Worm (Caenorhabditis elegans): Measurements from ENCODE around the gene rps-29.

Gene rps-29

ce11 chrIII:794000-794399 is at the start of gene rps-29:
Gene rps-29 (plus strand): TSS chrIII:794300.
- TF ChIP-seq M03D4.4 (tag; optimal IDR thresholded peaks at IDR 0.05) (no peak), unc-62 (GFP tag; optimal IDR thresholded peaks at IDR 0.05) (no peak), flh-1 (GFP tag; optimal IDR thresholded peaks at IDR 0.05) (no peak), ceh-43 (GFP tag; optimal IDR thresholded peaks at IDR 0.05) (no peak), ces-1 (GFP tag; optimal IDR thresholded peaks at IDR 0.05) (no peak), zip-8 (tag; optimal IDR thresholded peaks at IDR 0.05) (no peak), nhr-237 (tag; optimal IDR thresholded peaks at IDR 0.05) (no peak), lin-32 (GFP tag; optimal IDR thresholded peaks at IDR 0.05) (no peak), bed-3 (GFP tag; optimal IDR thresholded peaks at IDR 0.05) (no peak), ceh-39 (tag; optimal IDR thresholded peaks at IDR 0.05) (no peak), mls-2 (tag; optimal IDR thresholded peaks at IDR 0.05) (no peak), mep-1 (tag; optimal IDR thresholded peaks at IDR 0.05) (no peak), nhr-76 (tag; optimal IDR thresholded peaks at IDR 0.05) (no peak), ceh-83 (GFP tag; optimal IDR thresholded peaks at IDR 0.05) (no peak)

- TF ChIP-seq nhr-12 (tag; optimal IDR thresholded peaks at IDR 0.05), result no peak
- TF ChIP-seq blmp-1 (tag; optimal IDR thresholded peaks at IDR 0.05), result peak; percentile 41
These were observed 49.6 kb upstream of the rps-29 start for ce11 chrIII:744459-744858.

ce11 chrIII:748782-749181 is 45.3 kb upstream of the rps-29 start:
- TF ChIP-seq sptf-1 (tag; optimal IDR thresholded peaks at IDR 0.05) (no peak), flh-1 (GFP tag; optimal IDR thresholded peaks at IDR 0.05) (no peak), ceh-43 (GFP tag; optimal IDR thresholded peaks at IDR 0.05) (no peak), nhr-237 (tag; optimal IDR thresholded peaks at IDR 0.05) (no peak), cnd-1 (tag; optimal IDR thresholded peaks at IDR 0.05) (no peak), unc-120 (tag; optimal IDR thresholded peaks at IDR 0.05; ENCODE audit: poor library complexity, severe bottlenecking) (no peak), mls-2 (tag; optimal IDR thresholded peaks at IDR 0.05) (no peak), lin-13 (tag; optimal IDR thresholded peaks at IDR 0.05) (no peak), lsy-2 (tag; optimal IDR thresholded peaks at IDR 0.05) (no peak), nhr-2 (tag; optimal IDR thresholded peaks at IDR 0.05) (no peak), nhr-76 (tag; optimal IDR thresholded peaks at IDR 0.05) (no peak), lin-32 (GFP tag; optimal IDR thresholded peaks at IDR 0.05) (no peak), mab-5 (tag; optimal IDR thresholded peaks at IDR 0.05) (no peak), pha-4 (tag; optimal IDR thresholded peaks at IDR 0.05) (no peak)

DNA sequence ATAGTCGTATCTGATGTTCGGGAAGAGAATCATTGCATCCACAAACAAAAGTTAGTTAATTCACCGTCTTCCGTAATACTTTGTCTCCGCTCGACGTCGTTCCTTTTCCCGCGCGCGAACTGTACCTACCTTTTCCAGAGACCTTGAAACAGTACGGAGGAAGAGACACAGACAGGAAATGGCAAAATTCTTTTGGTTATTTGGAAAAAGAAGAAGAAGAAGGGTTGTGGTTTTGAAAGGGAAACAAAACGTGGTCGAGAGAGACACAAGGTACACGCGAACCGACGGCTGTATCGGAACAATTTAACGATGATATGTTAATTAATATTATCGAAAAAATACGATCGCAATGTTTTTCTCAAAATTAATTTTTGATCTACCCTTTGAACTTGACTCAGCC is 44.1 kb upstream of the rps-29 start:
- TF ChIP-seq nhr-2 (tag; optimal IDR thresholded peaks at IDR 0.05) (no peak), nhr-76 (tag; optimal IDR thresholded peaks at IDR 0.05) (no peak), hlh-1 (tag; optimal IDR thresholded peaks at IDR 0.05) (no peak), drap-1 (GFP tag; optimal IDR thresholded peaks at IDR 0.05) (no peak), unc-62 (GFP tag; optimal IDR thresholded peaks at IDR 0.05) (no peak)

DNA sequence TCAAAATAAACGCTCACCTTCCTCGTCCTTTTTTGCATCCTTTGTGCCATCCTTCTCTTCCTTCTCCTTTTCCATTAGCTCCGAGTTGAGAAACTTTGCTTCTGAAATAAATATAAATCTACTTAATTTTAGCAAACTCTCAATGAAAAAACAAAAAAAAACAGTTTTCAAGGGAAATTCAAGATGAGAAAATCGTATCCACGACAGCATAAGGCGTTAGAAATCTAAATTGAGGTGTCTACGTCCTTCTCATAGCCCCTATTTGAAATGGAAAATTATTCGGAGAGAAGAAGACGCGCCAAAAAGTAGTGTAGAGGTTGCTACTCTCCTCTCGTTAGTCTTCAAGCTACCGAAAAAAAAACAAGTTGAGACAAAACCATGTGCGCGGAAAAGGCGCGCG is 41.8 kb upstream of the rps-29 start, which contains the start of gene pat-12:
TSS of gene pat-12 (minus strand) at position 101 of the 400 bp plus-strand sequence.
- TF ChIP-seq pha-4 (tag; optimal IDR thresholded peaks at IDR 0.05) (no peak), zip-8 (tag; optimal IDR thresholded peaks at IDR 0.05) (no peak), nhr-28 (tag; optimal IDR thresholded peaks at IDR 0.05) (no peak), unc-62 (GFP tag; optimal IDR thresholded peaks at IDR 0.05) (no peak), mls-2 (tag; optimal IDR thresholded peaks at IDR 0.05) (no peak), elt-1 (tag; optimal IDR thresholded peaks at IDR 0.05; ENCODE audit: borderline replicate concordance, insufficient read depth) (no peak), ztf-11 (tag; optimal IDR thresholded peaks at IDR 0.05) (no peak), nhr-2 (tag; optimal IDR thresholded peaks at IDR 0.05) (no peak), nhr-12 (tag; optimal IDR thresholded peaks at IDR 0.05) (no peak), ceh-43 (GFP tag; optimal IDR thresholded peaks at IDR 0.05) (no peak), mab-5 (tag; optimal IDR thresholded peaks at IDR 0.05) (no peak), M03D4.4 (tag; optimal IDR thresholded peaks at IDR 0.05) (no peak), cnd-1 (tag; optimal IDR thresholded peaks at IDR 0.05) (no peak), mep-1 (tag; optimal IDR thresholded peaks at IDR 0.05) (no peak), ham-2 (GFP tag; optimal IDR thresholded peaks at IDR 0.05) (no peak), unc-120 (tag; optimal IDR thresholded peaks at IDR 0.05; ENCODE audit: poor library complexity, severe bottlenecking) (no peak), elt-3 (tag; optimal IDR thresholded peaks at IDR 0.05) (no peak), bed-3 (GFP tag; optimal IDR thresholded peaks at IDR 0.05) (no peak), nhr-237 (tag; optimal IDR thresholded peaks at IDR 0.05) (no peak)

Measured in whole organism, mixed stage, embryonic.